Worm (Caenorhabditis elegans): ENCODE results near the gene D1086.3.

DNA sequence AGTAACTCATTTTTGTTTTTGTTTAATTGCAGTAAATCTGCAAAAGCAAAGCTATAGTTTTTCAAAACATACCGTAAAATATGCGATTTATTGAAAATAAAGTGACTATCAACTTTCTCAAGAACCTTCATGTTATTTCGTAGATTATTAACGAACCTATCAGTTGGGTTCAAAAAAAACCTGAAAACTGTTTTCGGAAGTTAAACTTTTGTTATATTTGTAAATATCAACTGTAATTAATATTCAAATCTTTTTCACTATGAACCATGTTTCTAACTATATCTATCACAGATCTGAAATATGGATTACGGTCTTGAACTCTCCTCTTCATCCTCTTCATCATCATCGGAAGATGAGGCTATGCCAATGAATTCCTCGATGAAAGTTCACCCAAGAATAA, 4.5 kb upstream of the D1086.3 start, which contains the start of gene D1086.19:
- TF ChIP-seq ref-1 (GFP tag; conservative IDR thresholded peaks at IDR 0.05) (no peak), flt-1 (GFP tag; IDR thresholded peaks at IDR 0.05) (no peak), ztf-23 (GFP tag; IDR thresholded peaks at IDR 0.05) (no peak), tab-1 (GFP tag; IDR thresholded peaks at IDR 0.05) (no peak), T22C8.4 (GFP tag; IDR thresholded peaks at IDR 0.05) (no peak)
